Worm (Caenorhabditis elegans) whole organism, late embryonic: Measurements from ENCODE around the gene srd-8.

Experiments used
- C38D4.7 ChIP-seq: fragments of 200-800 bp; sonication (Bioruptor generic); optimal IDR thresholded peaks from 2 replicates; lab custom pipeline; 2018; ENCODE audit warnings: mild to moderate bottlenecking, missing genetic modification characterization, moderate library complexity, missing compliant biosample characterization
- F13H6.1 ChIP-seq: sonication (generic microtip); optimal IDR thresholded peaks from 2 replicates; lab custom pipeline; 2016; ENCODE audit warnings: missing genetic modification characterization, missing compliant biosample characterization
- Y22D7AL.16 ChIP-seq: sonication (generic microtip); optimal IDR thresholded peaks from 2 replicates; lab custom pipeline; 2016; ENCODE audit warnings: missing genetic modification characterization, missing compliant biosample characterization
- ama-1 ChIP-seq: fragments of 150-350 bp; optimal IDR thresholded peaks from 2 replicates; lab custom pipeline; 2014
- ceh-14 ChIP-seq: sonication (generic microtip); optimal IDR thresholded peaks from 2 replicates; lab custom pipeline; 2016; ENCODE audit warnings: missing genotype, missing genetic modification characterization, missing compliant biosample characterization
- ceh-18 ChIP-seq: sonication (generic microtip); optimal IDR thresholded peaks from 2 replicates; lab custom pipeline; 2016; ENCODE audit warnings: missing genetic modification characterization, missing compliant biosample characterization
- ceh-2 ChIP-seq: sonication (generic microtip); optimal IDR thresholded peaks from 2 replicates; lab custom pipeline; 2016; ENCODE audit warnings: missing genotype, missing genetic modification characterization, missing compliant biosample characterization
- ceh-30 ChIP-seq: fragments of 150-350 bp; optimal IDR thresholded peaks from 2 replicates; lab custom pipeline; 2014; ENCODE audit warnings: missing biosample characterization, missing genetic modification characterization
- ceh-31 ChIP-seq: sonication (generic microtip); optimal IDR thresholded peaks from 2 replicates; lab custom pipeline; 2016; ENCODE audit warnings: missing genetic modification characterization, missing compliant biosample characterization
- ceh-34 ChIP-seq: sonication (generic microtip); optimal IDR thresholded peaks from 2 replicates; lab custom pipeline; 2016; ENCODE audit warnings: mild to moderate bottlenecking, missing genetic modification characterization, missing compliant biosample characterization
- ceh-48 ChIP-seq: sonication (generic microtip); optimal IDR thresholded peaks from 2 replicates; lab custom pipeline; 2016; ENCODE audit warnings: missing genetic modification characterization, inconsistent platforms, missing compliant biosample characterization
- ceh-6 ChIP-seq: fragments of 200-800 bp; sonication (Bioruptor generic); optimal IDR thresholded peaks from 2 replicates; lab custom pipeline; 2018; ENCODE audit warnings: mild to moderate bottlenecking, missing genetic modification characterization, missing compliant biosample characterization
- ceh-9 ChIP-seq: sonication (generic microtip); optimal IDR thresholded peaks from 2 replicates; lab custom pipeline; 2016; ENCODE audit warnings: mild to moderate bottlenecking, missing genetic modification characterization, inconsistent platforms, missing compliant biosample characterization
- che-1 ChIP-seq: sonication (generic microtip); optimal IDR thresholded peaks from 2 replicates; lab custom pipeline; 2016; ENCODE audit warnings: mild to moderate bottlenecking, missing genetic modification characterization, missing compliant biosample characterization
- ets-4 ChIP-seq: sonication (generic microtip); optimal IDR thresholded peaks from 2 replicates; lab custom pipeline; 2016; ENCODE audit warnings: missing genetic modification characterization, missing compliant biosample characterization
- fax-1 ChIP-seq: sonication (generic microtip); optimal IDR thresholded peaks from 2 replicates; lab custom pipeline; 2016; ENCODE audit warnings: missing genotype, missing genetic modification characterization, missing compliant biosample characterization
- gmeb-2 ChIP-seq: sonication (generic microtip); optimal IDR thresholded peaks from 2 replicates; lab custom pipeline; 2016; ENCODE audit warnings: missing genetic modification characterization, inconsistent platforms, missing compliant biosample characterization
- hlh-13 ChIP-seq: fragments of 200-800 bp; sonication (Bioruptor generic); optimal IDR thresholded peaks from 2 replicates; lab custom pipeline; 2018; ENCODE audit warnings: mild to moderate bottlenecking, missing genetic modification characterization, missing compliant biosample characterization
- hlh-15 ChIP-seq: sonication (generic microtip); optimal IDR thresholded peaks from 2 replicates; lab custom pipeline; 2016; ENCODE audit warnings: missing genetic modification characterization, missing compliant biosample characterization
- hlh-30 ChIP-seq: sonication (generic microtip); optimal IDR thresholded peaks from 2 replicates; lab custom pipeline; 2017; ENCODE audit warnings: antibody characterized with exemption, missing genetic modification characterization, missing compliant biosample characterization; ENCODE audit not compliant: insufficient read depth
- hlh-8 ChIP-seq: sonication (generic microtip); optimal IDR thresholded peaks from 2 replicates; lab custom pipeline; 2016; ENCODE audit warnings: missing genotype, missing genetic modification characterization, missing compliant biosample characterization
- lin-11 ChIP-seq: fragments of 200-800 bp; sonication (Bioruptor generic); optimal IDR thresholded peaks from 2 replicates; lab custom pipeline; 2018; ENCODE audit warnings: mild to moderate bottlenecking, missing genetic modification characterization, missing compliant biosample characterization
- mec-3 ChIP-seq: sonication (generic microtip); optimal IDR thresholded peaks from 2 replicates; lab custom pipeline; 2016; ENCODE audit warnings: borderline replicate concordance, missing genetic modification characterization, missing compliant biosample characterization
- npax-4 ChIP-seq: sonication (generic microtip); optimal IDR thresholded peaks from 2 replicates; lab custom pipeline; 2016; ENCODE audit warnings: missing genetic modification characterization, missing compliant biosample characterization
- pax-1 ChIP-seq: fragments of 150-350 bp; optimal IDR thresholded peaks from 2 replicates; lab custom pipeline; 2014; ENCODE audit warnings: missing biosample characterization, missing genetic modification characterization
- pqm-1 ChIP-seq: sonication (generic microtip); optimal IDR thresholded peaks from 2 replicates; lab custom pipeline; 2016; ENCODE audit warnings: missing genetic modification characterization, missing compliant biosample characterization
- ref-2 ChIP-seq: sonication (generic microtip); optimal IDR thresholded peaks from 2 replicates; lab custom pipeline; 2016; ENCODE audit warnings: missing genetic modification characterization, missing compliant biosample characterization
- sox-2 ChIP-seq: fragments of 200-800 bp; sonication (Bioruptor generic); IDR thresholded peaks from 2 replicates; pipeline ENCODE4 v1.3.6; 2022; ENCODE audit warnings: missing genetic modification reagents, missing genetic modification characterization, missing compliant biosample characterization
- sox-4 ChIP-seq: sonication (generic microtip); optimal IDR thresholded peaks from 2 replicates; lab custom pipeline; 2017; ENCODE audit warnings: mild to moderate bottlenecking, missing genetic modification characterization, inconsistent platforms, missing compliant biosample characterization
- syd-9 ChIP-seq: sonication (generic microtip); optimal IDR thresholded peaks from 2 replicates; lab custom pipeline; 2016; ENCODE audit warnings: mild to moderate bottlenecking, missing genetic modification characterization, moderate library complexity, missing compliant biosample characterization
- ttx-3 ChIP-seq: sonication (generic microtip); optimal IDR thresholded peaks from 2 replicates; lab custom pipeline; 2016; ENCODE audit warnings: missing genetic modification reagents, missing genetic modification characterization, missing compliant biosample characterization
- unc-3 ChIP-seq, 2 experiments: fragments of 200-800 bp in 1 of 2; sonication (Bioruptor generic) in 1 of 2; sonication (generic microtip) in 1 of 2; conservative IDR thresholded peaks in 1 of 2; optimal IDR thresholded peaks in 1 of 2; 2 replicates each; pipeline versions ENCODE4 v1.3.6 to Lab custom; 2016 to 2022; ENCODE audit warnings: missing compliant biosample characterization in 2 of 2, missing genetic modification characterization in 2 of 2, missing genetic modification reagents in 1 of 2
- unc-42 ChIP-seq: sonication (generic microtip); optimal IDR thresholded peaks from 2 replicates; lab custom pipeline; 2016; ENCODE audit warnings: missing genotype, missing genetic modification characterization, missing compliant biosample characterization
- zip-5 ChIP-seq: sonication (generic microtip); optimal IDR thresholded peaks from 2 replicates; lab custom pipeline; 2016; ENCODE audit warnings: missing genetic modification characterization, missing compliant biosample characterization
- ztf-16 ChIP-seq: sonication (generic microtip); optimal IDR thresholded peaks from 2 replicates; lab custom pipeline; 2017; ENCODE audit warnings: missing genetic modification characterization, missing compliant biosample characterization

srd-8 gene

DNA sequence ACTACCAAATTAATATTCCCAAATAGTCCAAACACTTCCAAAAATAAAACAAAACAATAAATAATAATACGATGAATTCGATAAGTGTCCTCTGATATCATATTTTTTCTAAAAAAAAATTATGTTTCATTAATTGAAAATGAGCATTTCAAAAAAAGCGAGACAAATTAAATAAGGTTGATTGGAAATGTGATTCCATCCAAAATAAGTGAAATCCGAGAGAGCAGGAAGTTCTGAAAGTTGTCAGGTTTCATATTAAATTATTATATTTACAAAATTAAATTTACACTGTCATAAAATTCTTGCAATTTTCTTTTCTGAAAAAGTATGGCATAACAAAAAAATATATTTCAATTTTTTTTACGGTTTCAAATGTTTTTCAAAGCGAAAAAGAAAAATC lies 18.4 kb downstream of the srd-8 start, which contains the start of gene srsx-14:
Gene srsx-14, minus strand, starts transcription at position 101 of the 400 bp plus-strand sequence.
- no peak for TF ChIP-seq fax-1
- TF ChIP-seq ceh-6 (GFP tag; lab: Kevin White, UChicago) = no peak
- TF ChIP-seq sox-2 (GFP tag; lab: Robert Waterston, UW) = no peak
- no peak for TF ChIP-seq ama-1 (lab: Kevin White, UChicago)
- TF ChIP-seq che-1 (tag; lab: Kevin White, UChicago) = no peak
- TF ChIP-seq mec-3 = no peak
- no peak for TF ChIP-seq ceh-48
- no peak for TF ChIP-seq hlh-15
- no peak for TF ChIP-seq unc-3 (GFP tag; conservative IDR thresholded peaks at IDR 0.05; lab: Robert Waterston, UW)
- no peak for TF ChIP-seq unc-3 (tag; optimal IDR thresholded peaks at IDR 0.05; lab: Kevin White, UChicago)
- no peak for TF ChIP-seq ceh-30
- no peak for TF ChIP-seq ceh-9 (tag; lab: Kevin White, UChicago)
- TF ChIP-seq ztf-16 (tag; lab: Kevin White, UChicago) = no peak
- TF ChIP-seq gmeb-2 = no peak
- TF ChIP-seq sox-4 (tag; lab: Kevin White, UChicago) = no peak
- TF ChIP-seq Y22D7AL.16 (tag; lab: Kevin White, UChicago) = no peak
- no peak for TF ChIP-seq hlh-8 (tag; lab: Kevin White, UChicago)

DNA sequence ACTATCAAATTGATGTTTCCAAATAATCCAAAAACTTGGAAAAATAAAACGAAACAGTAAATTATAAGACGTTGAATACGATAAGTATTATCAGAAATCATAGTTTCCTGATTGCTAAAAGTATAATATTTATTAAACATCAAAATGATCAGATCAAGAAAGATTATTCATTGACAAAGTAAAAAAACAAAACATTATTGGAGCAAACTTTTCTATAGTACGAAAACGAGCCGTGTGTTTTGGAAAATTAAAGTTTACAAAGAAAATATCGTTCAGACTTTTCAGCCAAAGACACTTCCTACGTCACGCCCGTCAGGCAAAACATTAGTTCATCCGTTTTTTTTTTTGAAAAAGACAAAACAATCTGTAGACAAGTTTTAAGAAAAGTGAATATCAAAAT lies 21.7 kb downstream of the srd-8 start, which contains the start of gene srsx-15:
Gene srsx-15, minus strand, starts transcription at position 101 of the 400 bp plus-strand sequence.
- TF ChIP-seq pqm-1 (tag; lab: Kevin White, UChicago) (no peak), C38D4.7 (GFP tag; lab: Kevin White, UChicago) (no peak), sox-4 (tag; lab: Kevin White, UChicago) (no peak), ttx-3 (tag; lab: Kevin White, UChicago) (no peak), hlh-30 (tag; lab: Kevin White, UChicago) (no peak), ceh-18 (tag; lab: Kevin White, UChicago) (no peak)

ce11 chrIV:5619643-5620042 lies 25.8 kb downstream of the srd-8 start, which contains the start of gene srsx-16:
srsx-16 (minus strand) TSS chrIV:5619743.
- no peak for TF ChIP-seq lin-11 (tag; lab: Kevin White, UChicago)
- TF ChIP-seq syd-9 (tag; lab: Kevin White, UChicago) = no peak
- no peak for TF ChIP-seq hlh-8 (tag; lab: Kevin White, UChicago)
- no peak for TF ChIP-seq zip-5
- no peak for TF ChIP-seq pax-1 (tag; lab: Kevin White, UChicago)
- TF ChIP-seq ceh-48 = no peak
- no peak for TF ChIP-seq ref-2
- no peak for TF ChIP-seq unc-42 (tag; lab: Kevin White, UChicago)
- no peak for TF ChIP-seq ceh-31 (tag; lab: Kevin White, UChicago)
- no peak for TF ChIP-seq ztf-16 (tag; lab: Kevin White, UChicago)
- no peak for TF ChIP-seq hlh-15
- TF ChIP-seq ceh-2 (tag; lab: Kevin White, UChicago) = no peak
- TF ChIP-seq, all 69 proteins: peak for 0

ce11 chrIV:5614558-5615026 lies 30.8 kb downstream of the srd-8 start, which contains the start of gene C39H7.4:
C39H7.4 (minus strand) TSS chrIV:5614608.
- TF ChIP-seq npax-4 (tag; lab: Kevin White, UChicago) (no peak), F13H6.1 (no peak), ceh-14 (tag; lab: Kevin White, UChicago) (no peak), ets-4 (tag; lab: Kevin White, UChicago) (no peak), ceh-34 (tag; lab: Kevin White, UChicago) (no peak), hlh-13 (GFP tag; lab: Kevin White, UChicago) (no peak), syd-9 (tag; lab: Kevin White, UChicago) (no peak)
